Worm (Caenorhabditis elegans): Measurements from ENCODE around the gene asp-18.

DNA sequence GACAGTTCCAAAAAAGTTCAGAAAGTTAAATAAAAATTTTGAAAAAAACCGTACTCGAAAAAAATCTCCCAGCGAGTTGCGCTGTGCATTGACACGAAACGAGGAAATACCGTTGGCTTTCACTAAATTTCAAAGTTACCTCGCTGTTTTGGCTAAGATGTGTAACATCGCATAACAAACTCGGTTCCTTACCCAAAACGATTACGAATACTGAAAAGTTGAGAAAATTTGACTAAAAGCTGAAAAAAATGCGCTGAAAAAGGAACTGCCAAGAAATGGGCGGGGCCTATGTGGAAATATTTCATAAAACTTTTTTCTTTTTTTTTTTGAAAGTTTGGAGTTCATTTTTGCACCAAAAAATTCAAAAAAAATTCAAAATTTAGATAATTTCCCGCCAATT, 12.1 kb downstream of the asp-18 start:
- TF ChIP-seq hmbx-1 (tag; optimal IDR thresholded peaks at IDR 0.05) (no peak), pes-1 (GFP tag; IDR thresholded peaks at IDR 0.05) (no peak)
